Fruit fly (Drosophila melanogaster): ENCODE results near the gene CG4558.

Gene CG4558

dm6 chrX:6854563-6854962 lies 5.0 kb downstream of the CG4558 start (continued):
- TF ChIP-seq nau (GFP tag; optimal IDR thresholded peaks at IDR 0.05): peak; percentile 73
- no peak for TF ChIP-seq CG14860 (GFP tag; IDR thresholded peaks at IDR 0.05; ENCODE audit: partially characterized antibody)
- no peak for TF ChIP-seq zf30C (GFP tag; optimal IDR thresholded peaks at IDR 0.05)
- TF ChIP-seq cas (GFP tag; IDR thresholded peaks at IDR 0.05): no peak
- 0 out of 3 replicates have a peak, but pooled peaks have one; percentile 78 for TF ChIP-seq CG2199 (GFP tag; IDR thresholded peaks at IDR 0.05)
- no peak for TF ChIP-seq HmgD (GFP tag; optimal IDR thresholded peaks at IDR 0.05)
- peak; percentile 49 for TF ChIP-seq pum (GFP tag; optimal IDR thresholded peaks at IDR 0.05)
- peak; percentile 80 for TF ChIP-seq otp (GFP tag; IDR thresholded peaks at IDR 0.05)
- TF ChIP-seq Hey (tag; optimal IDR thresholded peaks at IDR 0.05): no peak
- peak; percentile 90 for TF ChIP-seq CG2678 (tag; optimal IDR thresholded peaks at IDR 0.05)
- TF ChIP-seq Ravus (GFP tag; IDR thresholded peaks at IDR 0.05): peak; percentile 62
- TF ChIP-seq dpn (GFP tag; optimal IDR thresholded peaks at IDR 0.05): peak; percentile 63 to 73
- TF ChIP-seq CG9609 (GFP tag; optimal IDR thresholded peaks at IDR 0.05): peak; percentile 58
- peak; percentile 65 for TF ChIP-seq seq (GFP tag; IDR thresholded peaks at IDR 0.05)
- peak; percentile 78 for TF ChIP-seq CG32772 (GFP tag; IDR thresholded peaks at IDR 0.05)
- no peak for TF ChIP-seq CG12236 (GFP tag; optimal IDR thresholded peaks at IDR 0.05)

DNA sequence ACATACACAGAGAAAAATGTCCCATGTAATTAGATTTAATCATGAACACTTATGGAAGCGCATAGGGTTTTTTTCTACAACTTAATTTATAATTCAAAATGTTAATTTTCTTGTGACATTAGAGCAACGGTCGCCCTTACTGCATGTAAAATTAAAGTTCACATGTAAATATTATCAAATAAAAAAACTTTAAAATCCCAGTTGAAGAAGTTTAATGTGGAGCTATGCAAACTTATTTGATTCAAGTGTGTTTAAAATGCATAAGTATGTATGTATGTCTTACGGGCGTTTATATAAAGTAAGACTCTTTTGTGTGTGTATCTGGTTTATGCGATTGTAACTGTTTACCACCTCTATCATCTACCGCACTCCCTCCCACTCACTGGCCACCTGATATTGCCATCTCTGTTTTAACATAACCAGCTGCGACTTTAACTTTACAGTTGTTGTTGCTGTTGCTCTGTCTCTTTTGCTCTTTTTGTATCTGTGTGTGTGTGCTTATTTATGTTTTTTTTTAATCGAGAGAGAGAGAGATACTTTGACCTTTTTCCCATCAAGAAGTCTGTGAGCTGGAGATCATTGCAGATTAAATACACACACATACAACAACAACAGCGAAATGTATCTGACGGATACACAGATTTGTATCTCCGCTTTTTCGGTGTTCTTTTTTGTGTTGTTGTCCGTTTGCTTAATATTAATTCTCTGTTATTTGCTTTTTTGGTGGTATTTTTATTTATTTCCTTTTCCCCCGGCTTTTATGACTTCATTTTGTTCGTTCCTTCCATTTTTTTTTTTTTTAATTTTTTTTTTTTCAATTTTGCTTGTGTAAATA lies 6.0 kb downstream of the CG4558 start:
- TF ChIP-seq odd (GFP tag; optimal IDR thresholded peaks at IDR 0.05) (peak; percentile 83), Dp (GFP tag; optimal IDR thresholded peaks at IDR 0.05) (no peak), org-1 (GFP tag; optimal IDR thresholded peaks at IDR 0.05) (peak; percentile 87), CG7271 (tag; optimal IDR thresholded peaks at IDR 0.05) (no peak), MTF-1 (GFP tag; optimal IDR thresholded peaks at IDR 0.05; ENCODE audit: borderline replicate concordance) (no peak), Bdp1 (GFP tag; optimal IDR thresholded peaks at IDR 0.05) (peak; percentile 79), CG6254 (GFP tag; optimal IDR thresholded peaks at IDR 0.05) (peak; percentile 65), bowl (GFP tag; IDR thresholded peaks at IDR 0.05) (no peak), CG6791 (GFP tag; IDR thresholded peaks at IDR 0.05; ENCODE audit: partially characterized antibody) (no peak), Kr (GFP tag; optimal IDR thresholded peaks at IDR 0.05) (no peak), CG13624 (GFP tag; optimal IDR thresholded peaks at IDR 0.05) (peak; percentile 61), chm (GFP tag; IDR thresholded peaks at IDR 0.05) (peak; percentile 60; the same call in 1 of the 2 replicates), Rx (GFP tag; IDR thresholded peaks at IDR 0.05) (peak; percentile 32; the same call in 1 of the 2 replicates), zen (tag; optimal IDR thresholded peaks at IDR 0.05) (peak; percentile 40), CG15696 (tag; optimal IDR thresholded peaks at IDR 0.05) (peak; percentile 15), CG11696 (GFP tag; IDR thresholded peaks at IDR 0.05) (0 out of 2 replicates have a peak, but pooled peaks have one; percentile 44), jumu (GFP tag; optimal IDR thresholded peaks at IDR 0.05) (peak; percentile 63), Ptx1 (GFP tag; IDR thresholded peaks at IDR 0.05) (peak; percentile 79), MESR4 (GFP tag; optimal IDR thresholded peaks at IDR 0.05) (peak; percentile 15), CG11504 (tag; optimal IDR thresholded peaks at IDR 0.05) (peak; percentile 96), CG33213 (GFP tag; optimal IDR thresholded peaks at IDR 0.05) (peak; percentile 60), NK7.1 (GFP tag; optimal IDR thresholded peaks at IDR 0.05) (peak; percentile 54), CG7556 (GFP tag; optimal IDR thresholded peaks at IDR 0.05) (peak; percentile 94), lola (GFP tag; optimal IDR thresholded peaks at IDR 0.05) (peak in 2 of 3 experiments; percentile 56 to 93), dm (GFP tag; optimal IDR thresholded peaks at IDR 0.05) (peak; percentile 60), row (GFP tag; IDR thresholded peaks at IDR 0.05) (peak; percentile 90), hbn (GFP tag; IDR thresholded peaks at IDR 0.05; ENCODE audit: partially characterized antibody) (no peak), unc-4 (GFP tag; IDR thresholded peaks at IDR 0.05; ENCODE audit: partially characterized antibody) (0 out of 2 replicates have a peak, but pooled peaks have one; percentile 27), CG18011 (GFP tag; optimal IDR thresholded peaks at IDR 0.05) (peak; percentile 50), CG9932 (GFP tag; IDR thresholded peaks at IDR 0.05) (no peak), CG10366 (GFP tag; IDR thresholded peaks at IDR 0.05) (peak; percentile 88), Dll (GFP tag; IDR thresholded peaks at IDR 0.05; ENCODE audit: partially characterized antibody) (no peak)

Measured in whole organism, embryonic.